Worm (Caenorhabditis elegans): Measurements from ENCODE around the gene C34F11.2.

ce11 chrII:5174370-5174769, 37.7 kb upstream of the C34F11.2 start, which contains the start of gene C27D6.3:
- TF ChIP-seq lsy-27 (tag; optimal IDR thresholded peaks at IDR 0.05; ENCODE audit: borderline replicate concordance, insufficient read depth) (no peak), dpl-1 (GFP tag; optimal IDR thresholded peaks at IDR 0.05) (no peak), F37B4.10 (GFP tag; IDR thresholded peaks at IDR 0.05) (no peak), F23B12.7 (tag; optimal IDR thresholded peaks at IDR 0.05; ENCODE audit: insufficient read depth) (no peak), snpc-3.4 (tag; optimal IDR thresholded peaks at IDR 0.05) (no peak), C06A6.2 (GFP tag; conservative IDR thresholded peaks at IDR 0.05) (no peak), snpc-4 (GFP tag; optimal IDR thresholded peaks at IDR 0.05) (no peak), snpc-4 (tag; optimal IDR thresholded peaks at IDR 0.05) (no peak), F57C9.4 (tag; optimal IDR thresholded peaks at IDR 0.05) (no peak), let-607 (tag; optimal IDR thresholded peaks at IDR 0.05) (no peak), ztf-28 (GFP tag; IDR thresholded peaks at IDR 0.05) (no peak), ama-1 (optimal IDR thresholded peaks at IDR 0.05) (no peak), ama-1 (GFP tag; optimal IDR thresholded peaks at IDR 0.05) (no peak)
